Fruit fly (Drosophila melanogaster): ENCODE measurements around the gene CG8852.
A peak's percentile ranks its signal among the peaks of the same experiment; 100 is the strongest.

CG8852 gene

dm6 chr2L:3558299-3558698, 33.4 kb downstream of the CG8852 start (continued):
- TF ChIP-seq CG8119 (GFP tag; IDR thresholded peaks at IDR 0.05) (no peak), CG11902 (GFP tag; optimal IDR thresholded peaks at IDR 0.05) (peak; percentile 12), CG32006 (GFP tag; optimal IDR thresholded peaks at IDR 0.05) (no peak), fd85E (GFP tag; optimal IDR thresholded peaks at IDR 0.05) (no peak), eg (GFP tag; IDR thresholded peaks at IDR 0.05) (no peak), Hr39 (GFP tag; optimal IDR thresholded peaks at IDR 0.05) (no peak), Ets96B (tag; optimal IDR thresholded peaks at IDR 0.05) (peak; percentile 52), OdsH (GFP tag; optimal IDR thresholded peaks at IDR 0.05) (no peak), CG3032 (tag; optimal IDR thresholded peaks at IDR 0.05) (peak; percentile 52), Sox15 (GFP tag; optimal IDR thresholded peaks at IDR 0.05) (no peak), fkh (GFP tag; optimal IDR thresholded peaks at IDR 0.05) (no peak), CG11762 (GFP tag; optimal IDR thresholded peaks at IDR 0.05; ENCODE audit: insufficient read depth) (no peak), net (GFP tag; optimal IDR thresholded peaks at IDR 0.05) (no peak)

dm6 chr2L:3559647-3560046, 34.7 kb downstream of the CG8852 start:
- no peak for TF ChIP-seq Hr4 (GFP tag; optimal IDR thresholded peaks at IDR 0.05)
- no peak for TF ChIP-seq Eip75B (GFP tag; optimal IDR thresholded peaks at IDR 0.05)
- TF ChIP-seq CG8119 (GFP tag; IDR thresholded peaks at IDR 0.05) = no peak
- peak; percentile 18 for TF ChIP-seq CG34406 (GFP tag; optimal IDR thresholded peaks at IDR 0.05)
- peak; percentile 58 for TF ChIP-seq esn (GFP tag; optimal IDR thresholded peaks at IDR 0.05)
- TF ChIP-seq Gug (GFP tag; IDR thresholded peaks at IDR 0.05) = no peak
- TF ChIP-seq svp (GFP tag) = peak; percentile 56
- TF ChIP-seq achi (GFP tag; optimal IDR thresholded peaks at IDR 0.05) = peak; percentile 43
- TF ChIP-seq CG6792 (GFP tag; optimal IDR thresholded peaks at IDR 0.05) = peak; percentile 5
- peak; percentile 38 for TF ChIP-seq Sox102F (GFP tag; optimal IDR thresholded peaks at IDR 0.05)
- peak; percentile 33 for TF ChIP-seq acj6 (GFP tag; optimal IDR thresholded peaks at IDR 0.05)
- no peak for TF ChIP-seq CG11294 (GFP tag; IDR thresholded peaks at IDR 0.05)
- peak; percentile 6 for TF ChIP-seq fd59A (GFP tag; optimal IDR thresholded peaks at IDR 0.05)
- TF ChIP-seq topi (GFP tag; optimal IDR thresholded peaks at IDR 0.05) = peak; percentile 19
- no peak for TF ChIP-seq cyc (GFP tag; optimal IDR thresholded peaks at IDR 0.05)
- no peak for TF ChIP-seq CG11902 (GFP tag; optimal IDR thresholded peaks at IDR 0.05)
- TF ChIP-seq CG7368 (GFP tag; optimal IDR thresholded peaks at IDR 0.05) = no peak
- TF ChIP-seq CG1621 (tag; optimal IDR thresholded peaks at IDR 0.05) = no peak
- peak; percentile 27 for TF ChIP-seq CG10631 (GFP tag; optimal IDR thresholded peaks at IDR 0.05)
- TF ChIP-seq vri (GFP tag; optimal IDR thresholded peaks at IDR 0.05) = peak; percentile 30
- peak; percentile 46 for TF ChIP-seq pdm3 (GFP tag; optimal IDR thresholded peaks at IDR 0.05)
- TF ChIP-seq OdsH (GFP tag; optimal IDR thresholded peaks at IDR 0.05) = peak; percentile 63
- TF ChIP-seq CG10669 (GFP tag; optimal IDR thresholded peaks at IDR 0.05) = peak; percentile 32
- peak; percentile 43 for TF ChIP-seq Ets96B (tag; optimal IDR thresholded peaks at IDR 0.05)
- TF ChIP-seq net (GFP tag; optimal IDR thresholded peaks at IDR 0.05) = no peak
- TF ChIP-seq CG31627 (GFP tag; optimal IDR thresholded peaks at IDR 0.05) = peak; percentile 9
- no peak for TF ChIP-seq ss (GFP tag; optimal IDR thresholded peaks at IDR 0.05)
- peak; percentile 57 for TF ChIP-seq Eip78C (GFP tag)
- TF ChIP-seq CG8319 (GFP tag; optimal IDR thresholded peaks at IDR 0.05) = no peak
- no peak for TF ChIP-seq CG4318 (GFP tag; optimal IDR thresholded peaks at IDR 0.05)
- TF ChIP-seq Sox15 (GFP tag; optimal IDR thresholded peaks at IDR 0.05) = no peak
- TF ChIP-seq dac (GFP tag; optimal IDR thresholded peaks at IDR 0.05) = no peak
- no peak for TF ChIP-seq Hr39 (GFP tag; optimal IDR thresholded peaks at IDR 0.05)
- no peak for TF ChIP-seq spab (GFP tag; optimal IDR thresholded peaks at IDR 0.05)
- TF ChIP-seq Sox14 (GFP tag; optimal IDR thresholded peaks at IDR 0.05) = no peak
- no peak for TF ChIP-seq Lpt (GFP tag; optimal IDR thresholded peaks at IDR 0.05)
- no peak for TF ChIP-seq salr (GFP tag; optimal IDR thresholded peaks at IDR 0.05)
- TF ChIP-seq lz (GFP tag; optimal IDR thresholded peaks at IDR 0.05) = peak; percentile 11
- TF ChIP-seq Met (GFP tag; optimal IDR thresholded peaks at IDR 0.05) = peak; percentile 55
- peak; percentile 42 for TF ChIP-seq Smox (GFP tag; optimal IDR thresholded peaks at IDR 0.05)
- no peak for TF ChIP-seq Eip93F (GFP tag; optimal IDR thresholded peaks at IDR 0.05)
- no peak for TF ChIP-seq fkh (GFP tag; optimal IDR thresholded peaks at IDR 0.05)
- TF ChIP-seq eg (GFP tag; IDR thresholded peaks at IDR 0.05) = no peak
- TF ChIP-seq CG6163 (GFP tag; IDR thresholded peaks at IDR 0.05) = peak; percentile 19; the same call in 1 of the 3 replicates
- TF ChIP-seq CG9139 (GFP tag; optimal IDR thresholded peaks at IDR 0.05) = no peak
- peak; percentile 1 for TF ChIP-seq CG11762 (GFP tag; optimal IDR thresholded peaks at IDR 0.05; ENCODE audit: insufficient read depth)
- TF ChIP-seq CG16779 (tag; optimal IDR thresholded peaks at IDR 0.05) = no peak

Data from whole organism, prepupa.